Worm (Caenorhabditis elegans) whole organism, L4 larva: Measurements from ENCODE around the gene ubc-8.

Source experiments
- D1046.2 ChIP-seq: fragments of 200-800 bp; sonication (Bioruptor generic); IDR thresholded peaks from 2 replicates; pipeline ENCODE4 v1.3.6; 2022; ENCODE audit warnings: missing genetic modification characterization, missing compliant biosample characterization
- F10B5.3 ChIP-seq: sonication (generic microtip); optimal IDR thresholded peaks from 2 replicates; lab custom pipeline; 2016; ENCODE audit warnings: mild to moderate bottlenecking, missing genetic modification characterization, missing compliant biosample characterization
- F26F4.8 ChIP-seq: fragments of 200-800 bp; sonication (Bioruptor generic); conservative IDR thresholded peaks from 2 replicates; pipeline ENCODE4 v1.3.6; 2022; ENCODE audit warnings: missing genetic modification characterization, missing compliant biosample characterization
- F44E2.7 ChIP-seq: fragments of 200-800 bp; sonication (Bioruptor generic); IDR thresholded peaks from 2 replicates; pipeline ENCODE4 v2.1.2; 2022; ENCODE audit warnings: missing genetic modification characterization, missing compliant biosample characterization
- F49E8.2 ChIP-seq: sonication (generic microtip); optimal IDR thresholded peaks from 2 replicates; lab custom pipeline; 2016; ENCODE audit warnings: missing compliant biosample characterization, mild to moderate bottlenecking, missing genetic modification characterization, borderline replicate concordance
- T20F7.1 ChIP-seq: fragments of 200-800 bp; sonication (Bioruptor generic); optimal IDR thresholded peaks from 2 replicates; lab custom pipeline; 2018; ENCODE audit warnings: mild to moderate bottlenecking, missing genetic modification characterization, missing compliant biosample characterization
- T26A8.4 ChIP-seq: fragments of 200-800 bp; sonication (Bioruptor generic); IDR thresholded peaks from 2 replicates; pipeline ENCODE4 v1.3.6; 2022; ENCODE audit warnings: missing genetic modification characterization, missing compliant biosample characterization
- Y48G9A.11 ChIP-seq: fragments of 200-800 bp; sonication (Bioruptor generic); IDR thresholded peaks from 2 replicates; pipeline ENCODE4 v1.3.6; 2022; ENCODE audit warnings: missing genetic modification reagents, missing genetic modification characterization, missing compliant biosample characterization
- Y75B8A.6 ChIP-seq: fragments of 200-800 bp; sonication (Bioruptor generic); IDR thresholded peaks from 2 replicates; pipeline ENCODE4 v1.3.6; 2022; ENCODE audit warnings: missing genetic modification reagents, missing genetic modification characterization, missing compliant biosample characterization
- aha-1 ChIP-seq: fragments of 150-350 bp; peaks from one replicate; lab custom pipeline; 2014; ENCODE audit warnings: missing biosample characterization, missing genetic modification characterization
- aly-2 ChIP-seq: sonication (generic microtip); optimal IDR thresholded peaks from 2 replicates; lab custom pipeline; 2018; ENCODE audit warnings: missing biosample characterization, missing genetic modification characterization
- arid-1 ChIP-seq: fragments of 200-800 bp; sonication (Bioruptor generic); conservative IDR thresholded peaks from 2 replicates; pipeline ENCODE4 v1.3.6; 2022; ENCODE audit warnings: missing genetic modification reagents, missing genetic modification characterization, missing compliant biosample characterization
- attf-4 ChIP-seq: sonication (generic microtip); optimal IDR thresholded peaks from 3 replicates; lab custom pipeline; 2017; ENCODE audit warnings: missing biosample characterization, missing genetic modification characterization
- ceh-20 ChIP-seq: fragments of 200-800 bp; sonication (Bioruptor generic); IDR thresholded peaks from 2 replicates; pipeline ENCODE4 v1.3.6; 2022; ENCODE audit warnings: missing genetic modification reagents, missing genetic modification characterization, missing compliant biosample characterization
- ceh-82 ChIP-seq: sonication (generic microtip); optimal IDR thresholded peaks from 2 replicates; lab custom pipeline; 2017; ENCODE audit warnings: missing biosample characterization, missing genetic modification characterization
- ces-1 ChIP-seq: fragments of 150-350 bp; sonication (generic microtip); optimal IDR thresholded peaks from 4 replicates; lab custom pipeline; 2014; ENCODE audit warnings: missing biosample characterization, missing genetic modification reagents, missing genetic modification characterization
- ctbp-1 ChIP-seq: fragments of 200-800 bp; sonication (Bioruptor generic); IDR thresholded peaks from 2 replicates; pipeline ENCODE4 v1.3.6; 2022; ENCODE audit warnings: missing genetic modification reagents, missing genetic modification characterization, missing compliant biosample characterization
- dmd-9 ChIP-seq: fragments of 200-800 bp; sonication (Bioruptor generic); IDR thresholded peaks from 2 replicates; pipeline ENCODE4 v1.3.6; 2022; ENCODE audit warnings: missing genetic modification reagents, missing genetic modification characterization, missing compliant biosample characterization
- dpl-1 ChIP-seq: fragments of 150-350 bp; optimal IDR thresholded peaks from 2 replicates; lab custom pipeline; 2014; ENCODE audit warnings: missing biosample characterization, missing genetic modification reagents, missing genetic modification characterization
- egl-27 ChIP-seq: sonication (generic microtip); optimal IDR thresholded peaks from 3 replicates; lab custom pipeline; 2017; ENCODE audit warnings: missing biosample characterization, missing genetic modification reagents, missing genetic modification characterization
- egl-43 ChIP-seq: fragments of 200-800 bp; sonication (Bioruptor generic); IDR thresholded peaks from 2 replicates; pipeline ENCODE4 v1.3.6; 2022; ENCODE audit warnings: missing genetic modification reagents, missing genetic modification characterization, missing compliant biosample characterization
- hlh-11 ChIP-seq: fragments of 200-800 bp; sonication (Bioruptor generic); optimal IDR thresholded peaks from 2 replicates; lab custom pipeline; 2018; ENCODE audit warnings: mild to moderate bottlenecking, missing genetic modification characterization, missing compliant biosample characterization
- lin-15B ChIP-seq: fragments of 150-350 bp; sonication (generic microtip); optimal IDR thresholded peaks from 3 replicates; lab custom pipeline; 2014; ENCODE audit warnings: missing biosample characterization, missing genetic modification characterization
- lin-38 ChIP-seq: fragments of 200-800 bp; sonication (Bioruptor generic); IDR thresholded peaks from 2 replicates; pipeline ENCODE4 v1.3.6; 2022; ENCODE audit warnings: missing genetic modification reagents, missing genetic modification characterization, missing compliant biosample characterization
- lin-39 ChIP-seq: fragments of 150-350 bp; optimal IDR thresholded peaks from 2 replicates; lab custom pipeline; 2014; ENCODE audit warnings: missing biosample characterization, missing genetic modification reagents, missing genetic modification characterization
- lsy-2 ChIP-seq, 2 experiments: fragments of 150-350 bp in 1 of 2; sonication (generic microtip) in 1 of 2; optimal IDR thresholded peaks; 2 replicates each; lab custom pipeline; 2014 to 2017; ENCODE audit warnings: missing biosample characterization in 2 of 2, missing genetic modification characterization in 2 of 2
- mep-1 ChIP-seq: fragments of 150-350 bp; sonication (generic microtip); optimal IDR thresholded peaks from 3 replicates; lab custom pipeline; 2014; ENCODE audit warnings: missing biosample characterization, missing genetic modification characterization
- mes-2 ChIP-seq: sonication (generic microtip); optimal IDR thresholded peaks from 2 replicates; lab custom pipeline; 2016; ENCODE audit warnings: missing genotype, mild to moderate bottlenecking, missing genetic modification characterization, missing compliant biosample characterization; ENCODE audit not compliant: poor library complexity, severe bottlenecking
- mxl-2 ChIP-seq: fragments of 200-800 bp; sonication (Bioruptor generic); conservative IDR thresholded peaks from 2 replicates; pipeline ENCODE4 v1.3.6; 2022; ENCODE audit warnings: missing genetic modification reagents, missing genetic modification characterization, missing compliant biosample characterization
- nhr-102 ChIP-seq: sonication (generic microtip); optimal IDR thresholded peaks from 2 replicates; lab custom pipeline; 2016; ENCODE audit warnings: mild to moderate bottlenecking, missing genetic modification characterization, moderate library complexity, missing compliant biosample characterization
- nhr-41 ChIP-seq: fragments of 200-800 bp; sonication (Bioruptor generic); IDR thresholded peaks from 2 replicates; pipeline ENCODE4 v1.3.6; 2022; ENCODE audit warnings: missing genetic modification reagents, missing genetic modification characterization, missing compliant biosample characterization
- nhr-48 ChIP-seq: sonication (generic microtip); optimal IDR thresholded peaks from 2 replicates; lab custom pipeline; 2016; ENCODE audit warnings: mild to moderate bottlenecking, missing genetic modification characterization, missing compliant biosample characterization
- nhr-6 ChIP-seq: fragments of 150-350 bp; optimal IDR thresholded peaks from 2 replicates; lab custom pipeline; 2014; ENCODE audit warnings: missing biosample characterization, missing genetic modification characterization
- php-3 ChIP-seq: fragments of 200-800 bp; sonication (Bioruptor generic); IDR thresholded peaks from 2 replicates; pipeline ENCODE4 v1.3.6; 2022; ENCODE audit warnings: missing genetic modification reagents, missing genetic modification characterization, missing compliant biosample characterization
- rbr-2 ChIP-seq: sonication (generic microtip); optimal IDR thresholded peaks from 2 replicates; lab custom pipeline; 2016; ENCODE audit warnings: missing genotype, missing genetic modification characterization, missing compliant biosample characterization
- saeg-2 ChIP-seq: fragments of 200-800 bp; sonication (Bioruptor generic); IDR thresholded peaks from 2 replicates; pipeline ENCODE4 v1.3.6; 2022; ENCODE audit warnings: missing genetic modification reagents, missing genetic modification characterization, missing compliant biosample characterization
- sdz-12 ChIP-seq: fragments of 200-800 bp; sonication (Bioruptor generic); optimal IDR thresholded peaks from 2 replicates; lab custom pipeline; 2018; ENCODE audit warnings: mild to moderate bottlenecking, missing genetic modification characterization, missing compliant biosample characterization
- snpc-4 ChIP-seq: fragments of 150-350 bp; optimal IDR thresholded peaks from 2 replicates; lab custom pipeline; 2014; ENCODE audit warnings: missing biosample characterization, missing genetic modification characterization
- spr-1 ChIP-seq: sonication (generic microtip); optimal IDR thresholded peaks from 2 replicates; lab custom pipeline; 2016; ENCODE audit warnings: mild to moderate bottlenecking, missing genetic modification characterization, missing compliant biosample characterization
- spr-3 ChIP-seq: fragments of 200-800 bp; sonication (Bioruptor generic); optimal IDR thresholded peaks from 2 replicates; lab custom pipeline; 2018; ENCODE audit warnings: mild to moderate bottlenecking, missing genetic modification characterization, missing compliant biosample characterization
- tra-1 ChIP-seq: fragments of 200-800 bp; sonication (Bioruptor generic); IDR thresholded peaks from 2 replicates; pipeline ENCODE4 v1.3.6; 2022; ENCODE audit warnings: missing genetic modification reagents, missing genetic modification characterization, missing compliant biosample characterization
- unc-130 ChIP-seq: sonication (generic microtip); optimal IDR thresholded peaks from 2 replicates; lab custom pipeline; 2016; ENCODE audit warnings: missing genetic modification reagents, missing genetic modification characterization, missing compliant biosample characterization
- ztf-11 ChIP-seq: fragments of 150-350 bp; optimal IDR thresholded peaks from 2 replicates; lab custom pipeline; 2014; ENCODE audit warnings: missing biosample characterization, missing genetic modification characterization
- ztf-7 ChIP-seq: fragments of 150-350 bp; optimal IDR thresholded peaks from 2 replicates; lab custom pipeline; 2014; ENCODE audit warnings: missing biosample characterization, missing genetic modification characterization

The ubc-8 gene

DNA sequence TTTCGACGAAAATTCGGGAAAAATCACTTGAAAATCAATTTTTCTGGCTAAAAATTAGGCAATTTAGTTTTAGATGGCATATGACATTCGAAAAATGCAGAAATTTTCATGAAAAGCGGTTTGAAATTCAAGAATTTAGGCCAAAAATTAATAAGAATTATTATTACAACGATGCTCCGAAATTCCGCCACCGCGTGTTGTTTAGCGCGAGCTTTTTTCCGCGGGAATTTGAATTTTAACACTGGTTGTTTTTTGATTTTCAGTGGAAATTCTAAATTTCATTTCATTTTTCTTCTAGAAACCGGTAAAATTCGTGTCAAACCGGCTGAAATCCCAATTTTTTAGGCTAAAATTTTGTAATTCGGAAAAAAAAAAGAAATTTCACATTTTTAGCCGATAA is 36.4 kb downstream of the ubc-8 start:
- TF ChIP-seq T20F7.1 (GFP tag; lab: Kevin White, UChicago) (peak; percentile 90), saeg-2 (GFP tag; lab: Robert Waterston, UW) (no peak), unc-130 (GFP tag; lab: Kevin White, UChicago) (no peak), D1046.2 (no peak), attf-4 (tag; lab: Kevin White, UChicago) (no peak), egl-43 (GFP tag; lab: Robert Waterston, UW) (no peak), F44E2.7 (no peak), sdz-12 (GFP tag; lab: Kevin White, UChicago) (no peak), arid-1 (GFP tag; lab: Robert Waterston, UW) (no peak), ces-1 (no peak), aly-2 (no peak), ceh-20 (GFP tag; lab: Robert Waterston, UW) (no peak), hlh-11 (no peak), ceh-82 (tag; lab: Kevin White, UChicago) (no peak), lin-38 (GFP tag; lab: Robert Waterston, UW) (peak; percentile 21), lsy-2 (tag; optimal IDR thresholded peaks at IDR 0.05; lab: Kevin White, UChicago) (peak in 1 of 2 experiments; percentile 34), Y48G9A.11 (GFP tag; lab: Robert Waterston, UW) (peak; percentile 97), lin-39 (tag; lab: Kevin White, UChicago) (no peak), Y75B8A.6 (GFP tag; lab: Robert Waterston, UW) (no peak), F10B5.3 (tag; lab: Kevin White, UChicago) (no peak), nhr-102 (tag; lab: Kevin White, UChicago) (no peak), php-3 (no peak), F26F4.8 (no peak), ztf-7 (tag; lab: Kevin White, UChicago) (no peak), dmd-9 (GFP tag; lab: Robert Waterston, UW) (no peak), T26A8.4 (GFP tag; lab: Robert Waterston, UW) (no peak), mes-2 (tag; lab: Kevin White, UChicago) (peak; percentile 50), dpl-1 (GFP tag; lab: Kevin White, UChicago) (peak; percentile 80), rbr-2 (no peak), F49E8.2 (tag; lab: Kevin White, UChicago) (no peak), mep-1 (no peak), snpc-4 (no peak), nhr-6 (tag; lab: Kevin White, UChicago) (no peak), spr-1 (tag; lab: Kevin White, UChicago) (no peak), nhr-41 (GFP tag; lab: Robert Waterston, UW) (no peak), ztf-11 (tag; lab: Kevin White, UChicago) (no peak), mxl-2 (GFP tag; lab: Robert Waterston, UW) (no peak)

- TF ChIP-seq Y48G9A.11 (GFP tag; lab: Robert Waterston, UW) = peak; percentile 98
- TF ChIP-seq, all 104 proteins: peak for 1; not testable (repeated sequence) for 103
These were observed 38.9 kb downstream of the ubc-8 start for ce11 chrIV:2668152-2668551.

- TF ChIP-seq ctbp-1 (GFP tag; lab: Robert Waterston, UW) (no peak), Y75B8A.6 (GFP tag; lab: Robert Waterston, UW) (no peak), nhr-48 (tag; lab: Kevin White, UChicago) (no peak), rbr-2 (no peak), egl-27 (tag; lab: Kevin White, UChicago) (no peak), mes-2 (tag; lab: Kevin White, UChicago) (peak; percentile 47), tra-1 (GFP tag; lab: Robert Waterston, UW) (no peak), lin-15B (tag; lab: Kevin White, UChicago) (no peak), lsy-2 (tag; optimal IDR thresholded peaks at IDR 0.05; lab: Kevin White, UChicago) (peak in 1 of 2 experiments; percentile 96), aha-1 (no peak), dpl-1 (GFP tag; lab: Kevin White, UChicago) (peak; percentile 19), T26A8.4 (GFP tag; lab: Robert Waterston, UW) (no peak), spr-3 (no peak), lin-38 (GFP tag; lab: Robert Waterston, UW) (0 out of 2 replicates have a peak, but pooled peaks have one; percentile 3), lin-39 (tag; lab: Kevin White, UChicago) (no peak), ztf-11 (tag; lab: Kevin White, UChicago) (no peak)
These were observed 40.4 kb downstream of the ubc-8 start, which contains the start of gene Y69A2AR.1 for ce11 chrIV:2666586-2667100. Gene Y69A2AR.1 (plus strand): TSS chrIV:2667050.
